Worm (Caenorhabditis elegans): ENCODE results near the gene clec-171.

Gene clec-171

DNA sequence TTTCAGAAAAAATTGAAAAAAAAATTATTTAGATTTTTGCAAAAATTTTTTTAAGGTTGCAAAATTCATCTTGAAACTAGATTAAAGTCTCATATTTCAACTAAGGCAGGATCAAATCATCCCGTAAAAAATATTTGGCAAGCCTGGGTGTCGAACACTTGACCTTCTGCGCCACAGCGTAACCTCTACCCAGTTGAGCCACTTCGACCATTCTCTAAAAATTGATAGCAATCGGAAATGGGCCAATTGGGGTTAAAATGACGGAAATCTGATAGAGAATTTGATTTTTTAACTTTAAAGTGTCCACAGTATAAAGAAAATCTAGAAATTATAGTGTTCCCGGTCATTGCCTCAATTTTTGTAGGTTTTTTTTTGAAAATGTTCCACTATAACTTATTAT, 37.1 kb downstream of the clec-171 start:
- TF ChIP-seq ceh-2 (tag; optimal IDR thresholded peaks at IDR 0.05): no peak
- no peak for TF ChIP-seq elt-2 (tag; optimal IDR thresholded peaks at IDR 0.05)
- TF ChIP-seq hlh-6 (tag; optimal IDR thresholded peaks at IDR 0.05): no peak
- TF ChIP-seq sox-4 (tag; optimal IDR thresholded peaks at IDR 0.05): no peak
- no peak for TF ChIP-seq ceh-45 (GFP tag; IDR thresholded peaks at IDR 0.05)
- no peak for TF ChIP-seq ets-4 (tag; optimal IDR thresholded peaks at IDR 0.05)
- no peak for TF ChIP-seq ceh-22 (tag; optimal IDR thresholded peaks at IDR 0.05)
- no peak for TF ChIP-seq nhr-11 (tag; optimal IDR thresholded peaks at IDR 0.05)
- TF ChIP-seq pat-9 (tag; optimal IDR thresholded peaks at IDR 0.05): no peak
- no peak for TF ChIP-seq sox-2 (GFP tag; IDR thresholded peaks at IDR 0.05)

DNA sequence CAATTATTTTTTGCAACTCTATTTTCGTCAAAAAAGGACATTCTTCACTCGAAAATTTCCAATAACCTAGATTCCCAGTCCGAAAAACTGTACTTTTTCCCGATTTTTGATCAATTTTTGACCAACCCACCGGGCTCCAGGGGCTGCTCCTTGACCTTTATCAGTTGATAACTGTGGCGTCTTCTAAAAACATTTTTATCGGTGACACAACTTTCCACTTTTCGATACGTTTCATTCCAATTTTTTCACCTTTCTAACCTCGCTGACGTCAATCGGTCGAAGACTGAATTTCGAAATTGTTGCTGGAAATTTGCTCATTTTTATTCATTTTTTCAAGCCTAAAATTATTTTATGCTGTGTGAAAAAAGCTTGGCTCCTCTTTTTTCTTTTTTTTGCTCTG, 37.6 kb downstream of the clec-171 start:
- TF ChIP-seq ceh-6 (GFP tag; optimal IDR thresholded peaks at IDR 0.05) (no peak), ztf-16 (tag; optimal IDR thresholded peaks at IDR 0.05) (no peak), ceh-34 (tag; optimal IDR thresholded peaks at IDR 0.05) (no peak), dve-1 (tag; optimal IDR thresholded peaks at IDR 0.05) (no peak), unc-86 (tag; optimal IDR thresholded peaks at IDR 0.05) (no peak), gmeb-2 (tag; optimal IDR thresholded peaks at IDR 0.05) (no peak), hlh-30 (tag; optimal IDR thresholded peaks at IDR 0.05; ENCODE audit: insufficient read depth) (no peak)

DNA sequence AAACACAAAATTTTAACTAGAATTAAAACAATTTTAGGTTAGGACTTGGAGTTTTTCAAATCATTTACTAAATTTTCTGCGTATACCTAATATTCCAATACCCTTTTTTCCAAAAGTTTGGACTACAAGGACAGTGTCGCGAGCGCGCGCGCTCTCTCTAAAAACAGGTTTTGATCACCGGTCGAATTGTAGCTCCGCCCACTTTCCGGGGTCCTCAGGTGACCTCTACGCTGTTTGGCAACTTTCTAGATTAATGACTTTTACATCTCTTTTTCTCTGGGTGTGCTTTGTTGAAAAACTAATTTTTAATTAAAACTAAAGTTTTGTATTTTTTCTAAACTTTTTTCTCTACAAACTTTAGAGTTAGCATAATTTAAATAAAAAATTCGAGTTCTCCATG, 38.2 kb downstream of the clec-171 start:
- TF ChIP-seq pqm-1 (tag; optimal IDR thresholded peaks at IDR 0.05) (no peak), unc-86 (tag; optimal IDR thresholded peaks at IDR 0.05) (no peak), unc-42 (tag; optimal IDR thresholded peaks at IDR 0.05) (no peak), nfya-1 (tag; optimal IDR thresholded peaks at IDR 0.05) (no peak), ceh-22 (tag; optimal IDR thresholded peaks at IDR 0.05) (no peak)

DNA sequence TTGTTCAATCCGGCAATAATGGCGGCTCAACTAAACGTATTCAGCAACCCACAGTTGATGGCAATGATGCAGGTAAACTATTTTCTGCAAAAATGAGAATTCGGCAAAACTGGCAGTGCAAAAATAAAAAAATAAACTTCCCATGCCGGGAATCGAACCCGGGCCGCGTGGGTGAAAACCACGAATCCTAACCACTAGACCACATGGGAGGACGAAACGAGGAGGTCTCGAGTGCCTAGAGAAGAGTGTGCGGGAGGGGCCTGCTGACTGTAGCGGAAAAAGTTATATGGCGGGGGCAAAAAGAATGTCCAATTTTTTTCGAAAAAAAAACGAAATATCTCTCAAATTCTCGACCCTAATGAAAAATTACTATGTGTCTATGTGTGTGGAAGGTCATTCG, 39.1 kb downstream of the clec-171 start:
- TF ChIP-seq ttx-3 (tag; optimal IDR thresholded peaks at IDR 0.05) (peak; percentile 63), ceh-31 (tag; optimal IDR thresholded peaks at IDR 0.05) (peak; percentile 43), ceh-22 (tag; optimal IDR thresholded peaks at IDR 0.05) (no peak), pat-9 (tag; optimal IDR thresholded peaks at IDR 0.05) (no peak), gmeb-2 (tag; optimal IDR thresholded peaks at IDR 0.05) (peak; percentile 74), hlh-13 (GFP tag; optimal IDR thresholded peaks at IDR 0.05) (peak; percentile 50), ceh-48 (tag; optimal IDR thresholded peaks at IDR 0.05) (peak; percentile 54), ceh-14 (tag; optimal IDR thresholded peaks at IDR 0.05) (peak; percentile 39), npax-4 (tag; optimal IDR thresholded peaks at IDR 0.05) (peak; percentile 53), C08G9.2 (tag; optimal IDR thresholded peaks at IDR 0.05) (peak; percentile 68), F13H6.1 (tag; optimal IDR thresholded peaks at IDR 0.05) (peak; percentile 42), unc-55 (GFP tag; optimal IDR thresholded peaks at IDR 0.05) (no peak), tbx-7 (tag; optimal IDR thresholded peaks at IDR 0.05) (peak; percentile 32), hlh-6 (tag; optimal IDR thresholded peaks at IDR 0.05) (peak; percentile 80), ref-2 (tag; optimal IDR thresholded peaks at IDR 0.05) (peak; percentile 64), sox-2 (GFP tag; IDR thresholded peaks at IDR 0.05) (peak; percentile 43; the same call in 1 of the 2 replicates), ztf-16 (tag; optimal IDR thresholded peaks at IDR 0.05) (peak; percentile 33), fkh-6 (tag; optimal IDR thresholded peaks at IDR 0.05) (peak; percentile 81), dmd-4 (tag; optimal IDR thresholded peaks at IDR 0.05; ENCODE audit: borderline replicate concordance) (no peak), madf-2 (tag; optimal IDR thresholded peaks at IDR 0.05) (peak; percentile 69), K09A11.1 (tag; optimal IDR thresholded peaks at IDR 0.05; ENCODE audit: insufficient read depth) (peak; percentile 9), ceh-19 (GFP tag; optimal IDR thresholded peaks at IDR 0.05) (peak; percentile 60), syd-9 (tag; optimal IDR thresholded peaks at IDR 0.05) (peak; percentile 28), fax-1 (tag; optimal IDR thresholded peaks at IDR 0.05) (peak; percentile 29), lim-6 (tag; optimal IDR thresholded peaks at IDR 0.05) (no peak), ceh-24 (tag; optimal IDR thresholded peaks at IDR 0.05) (no peak), pqm-1 (tag; optimal IDR thresholded peaks at IDR 0.05) (no peak), ets-4 (tag; optimal IDR thresholded peaks at IDR 0.05) (no peak), ceh-34 (tag; optimal IDR thresholded peaks at IDR 0.05) (peak; percentile 54), ceh-9 (tag; optimal IDR thresholded peaks at IDR 0.05) (peak; percentile 2), ama-1 (optimal IDR thresholded peaks at IDR 0.05) (no peak), hlh-15 (tag; optimal IDR thresholded peaks at IDR 0.05) (peak; percentile 52), pha-4 (tag; optimal IDR thresholded peaks at IDR 0.05) (no peak), dve-1 (tag; optimal IDR thresholded peaks at IDR 0.05) (no peak), sdc-2 (tag; optimal IDR thresholded peaks at IDR 0.05) (peak; percentile 59), Y22D7AL.16 (tag; optimal IDR thresholded peaks at IDR 0.05) (peak; percentile 59), elt-2 (tag; optimal IDR thresholded peaks at IDR 0.05) (peak; percentile 82), unc-86 (tag; optimal IDR thresholded peaks at IDR 0.05) (peak; percentile 28)

Measured in whole organism, late embryonic.